Fruit fly (Drosophila melanogaster): ENCODE measurements around the gene wac.

Gene wac

DNA sequence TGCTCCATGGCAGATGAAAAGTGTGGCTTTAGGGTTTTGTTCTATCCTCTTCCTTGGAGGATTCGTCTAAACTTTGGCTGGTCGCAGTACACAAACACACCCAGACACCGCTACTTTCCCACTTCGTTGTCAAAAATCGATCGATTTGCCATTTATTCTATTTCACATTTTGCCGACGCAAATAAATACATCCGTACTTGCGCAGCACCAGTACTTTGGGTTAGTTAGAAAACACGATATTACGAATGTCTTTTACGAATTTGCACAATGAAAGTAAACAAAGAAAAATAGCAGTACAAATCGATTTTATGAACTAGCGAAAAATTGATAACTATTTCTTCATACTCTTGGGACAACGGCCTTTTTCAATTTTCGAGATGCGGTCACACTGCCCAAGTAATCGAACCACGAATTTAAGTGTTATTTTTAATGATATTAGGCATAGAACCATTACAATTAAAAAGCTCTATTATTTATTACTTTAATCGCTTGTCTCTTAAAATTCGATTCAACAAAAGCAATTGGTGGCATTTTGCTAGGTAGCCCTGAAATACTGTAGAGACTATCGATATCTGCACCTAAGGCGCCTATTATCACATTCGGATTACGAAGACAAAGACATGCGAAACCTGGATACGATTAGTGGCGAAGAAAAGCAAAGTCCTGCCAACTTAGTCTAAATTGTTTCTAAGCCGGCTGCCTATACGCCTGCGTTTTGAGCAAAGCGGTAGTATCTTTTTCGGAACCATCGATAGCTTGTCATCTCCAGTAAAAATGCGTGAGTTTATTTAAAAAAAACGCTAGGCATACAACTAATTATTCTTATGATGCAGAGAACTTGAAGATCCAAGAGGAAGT, at the start of gene wac, which contains the start of gene DIP2 (continued):
- peak; percentile 74 for TF ChIP-seq CG2712 (tag; optimal IDR thresholded peaks at IDR 0.05)
- TF ChIP-seq sd (tag; optimal IDR thresholded peaks at IDR 0.05), result peak; percentile 25
- TF ChIP-seq peb (GFP tag; IDR thresholded peaks at IDR 0.05), result no peak
- TF ChIP-seq bab2 (GFP tag; optimal IDR thresholded peaks at IDR 0.05), result peak; percentile 90
- peak; percentile 33 for TF ChIP-seq repo (GFP tag; optimal IDR thresholded peaks at IDR 0.05)
- TF ChIP-seq wdn (GFP tag; IDR thresholded peaks at IDR 0.05), result peak; percentile 61
- TF ChIP-seq sim (GFP tag; IDR thresholded peaks at IDR 0.05), result no peak
- TF ChIP-seq CG18599 (GFP tag; optimal IDR thresholded peaks at IDR 0.05), result no peak
- peak; percentile 50 for TF ChIP-seq CG6854 (GFP tag; optimal IDR thresholded peaks at IDR 0.05)
- no peak for TF ChIP-seq bowl (GFP tag; IDR thresholded peaks at IDR 0.05)
- peak; percentile 16 for TF ChIP-seq pfk (GFP tag; optimal IDR thresholded peaks at IDR 0.05)
- TF ChIP-seq CG1602 (GFP tag; optimal IDR thresholded peaks at IDR 0.05), result peak; percentile 42
- TF ChIP-seq CG17829 (tag; optimal IDR thresholded peaks at IDR 0.05), result peak; percentile 76
- TF ChIP-seq hth (optimal IDR thresholded peaks at IDR 0.05), result no peak
- TF ChIP-seq BEAF-32 (GFP tag; optimal IDR thresholded peaks at IDR 0.05), result peak; percentile 96
- TF ChIP-seq PHDP (tag; optimal IDR thresholded peaks at IDR 0.05), result peak; percentile 47
- peak; percentile 27 for TF ChIP-seq ash1 (GFP tag; optimal IDR thresholded peaks at IDR 0.05)
- TF ChIP-seq inv (GFP tag; IDR thresholded peaks at IDR 0.05; ENCODE audit: partially characterized antibody), result peak; percentile 84
- TF ChIP-seq sna (GFP tag; IDR thresholded peaks at IDR 0.05; ENCODE audit: partially characterized antibody), result peak; percentile 85
- peak; percentile 72 for TF ChIP-seq CG13775 (GFP tag; optimal IDR thresholded peaks at IDR 0.05)
- peak; percentile 83 for TF ChIP-seq CG1647 (GFP tag; optimal IDR thresholded peaks at IDR 0.05)
- peak; percentile 54 for TF ChIP-seq CG3838 (GFP tag; optimal IDR thresholded peaks at IDR 0.05)
- TF ChIP-seq CG31224 (GFP tag; IDR thresholded peaks at IDR 0.05), result peak; percentile 55
- no peak for TF ChIP-seq Atf6 (GFP tag; IDR thresholded peaks at IDR 0.05)
- TF ChIP-seq CG1832 (GFP tag; optimal IDR thresholded peaks at IDR 0.05), result no peak
- TF ChIP-seq cwo (GFP tag; optimal IDR thresholded peaks at IDR 0.05), result peak; percentile 10
- TF ChIP-seq CG9437 (GFP tag; optimal IDR thresholded peaks at IDR 0.05), result peak; percentile 18
- no peak for TF ChIP-seq C15 (GFP tag; IDR thresholded peaks at IDR 0.05)
- peak; percentile 89 for TF ChIP-seq oc (tag; optimal IDR thresholded peaks at IDR 0.05)
- TF ChIP-seq Hr78 (GFP tag; optimal IDR thresholded peaks at IDR 0.05), result no peak
- peak; percentile 60 for TF ChIP-seq btn (GFP tag; optimal IDR thresholded peaks at IDR 0.05)
- TF ChIP-seq emc (GFP tag; optimal IDR thresholded peaks at IDR 0.05), result peak; percentile 25
- peak; percentile 63 for TF ChIP-seq CG4617 (GFP tag; optimal IDR thresholded peaks at IDR 0.05; ENCODE audit: borderline replicate concordance)
- TF ChIP-seq CG18619 (GFP tag; optimal IDR thresholded peaks at IDR 0.05), result no peak
- no peak for TF ChIP-seq CG2202 (tag; optimal IDR thresholded peaks at IDR 0.05)
- peak; percentile 94 for TF ChIP-seq CG12659 (GFP tag; optimal IDR thresholded peaks at IDR 0.05)
- TF ChIP-seq CHES-1-like (GFP tag; optimal IDR thresholded peaks at IDR 0.05), result peak; percentile 69
- no peak for TF ChIP-seq sima (GFP tag; optimal IDR thresholded peaks at IDR 0.05)
- TF ChIP-seq abd-A (tag; optimal IDR thresholded peaks at IDR 0.05), result no peak
- peak; percentile 71 for TF ChIP-seq CoRest (tag; optimal IDR thresholded peaks at IDR 0.05)
- TF ChIP-seq lilli (GFP tag; optimal IDR thresholded peaks at IDR 0.05), result peak; percentile 93
- peak; percentile 69 for TF ChIP-seq CG1792 (GFP tag; optimal IDR thresholded peaks at IDR 0.05)
- no peak for TF ChIP-seq prd (optimal IDR thresholded peaks at IDR 0.05)
- TF ChIP-seq prd (GFP tag; IDR thresholded peaks at IDR 0.05), result peak; percentile 76; the same call in 2 of the 3 replicates
- no peak for TF ChIP-seq CG3407 (GFP tag; optimal IDR thresholded peaks at IDR 0.05)
- TF ChIP-seq tap (tag; optimal IDR thresholded peaks at IDR 0.05), result no peak
- no peak for TF ChIP-seq h (optimal IDR thresholded peaks at IDR 0.05)
- TF ChIP-seq CG8281 (tag; optimal IDR thresholded peaks at IDR 0.05), result no peak
- peak; percentile 51 for TF ChIP-seq CG2875 (GFP tag; optimal IDR thresholded peaks at IDR 0.05)

All from whole organism, embryonic.